Worm (Caenorhabditis elegans) whole organism, L1 larva: ENCODE measurements around the gene nop-1.
A peak's percentile ranks its signal among the peaks of the same experiment; 100 is the strongest.

Source experiments
- C04F5.9 ChIP-seq: sonication (generic microtip); optimal IDR thresholded peaks from 2 replicates; lab custom pipeline; 2016; ENCODE audit warnings: missing genetic modification characterization, missing compliant biosample characterization
- C16A3.4 ChIP-seq: fragments of 150-350 bp; optimal IDR thresholded peaks from 2 replicates; lab custom pipeline; 2014; ENCODE audit warnings: missing biosample characterization, missing genetic modification characterization
- C34B4.2 ChIP-seq: sonication (generic microtip); optimal IDR thresholded peaks from 2 replicates; lab custom pipeline; 2017; ENCODE audit warnings: mild to moderate bottlenecking, missing genetic modification characterization, missing compliant biosample characterization
- F16B12.6 ChIP-seq: fragments of 150-350 bp; optimal IDR thresholded peaks from 2 replicates; lab custom pipeline; 2014; ENCODE audit warnings: missing biosample characterization, missing genetic modification characterization
- aha-1 ChIP-seq: fragments of 150-350 bp; optimal IDR thresholded peaks from 2 replicates; lab custom pipeline; 2014; ENCODE audit warnings: missing biosample characterization, missing genetic modification characterization
- alr-1 ChIP-seq: fragments of 200-800 bp; sonication (Bioruptor generic); optimal IDR thresholded peaks from 2 replicates; lab custom pipeline; 2018; ENCODE audit warnings: borderline replicate concordance, mild to moderate bottlenecking, missing genetic modification characterization, missing compliant biosample characterization
- aly-2 ChIP-seq: fragments of 150-350 bp; optimal IDR thresholded peaks from 2 replicates; lab custom pipeline; 2014; ENCODE audit warnings: missing biosample characterization, missing genetic modification characterization
- blmp-1 ChIP-seq: fragments of 150-350 bp; optimal IDR thresholded peaks from 2 replicates; lab custom pipeline; 2014; ENCODE audit warnings: missing biosample characterization, missing genetic modification characterization
- ceh-8 ChIP-seq: fragments of 200-800 bp; sonication (Bioruptor generic); optimal IDR thresholded peaks from 2 replicates; lab custom pipeline; 2018; ENCODE audit warnings: mild to moderate bottlenecking, missing genetic modification characterization, moderate library complexity, missing compliant biosample characterization
- ceh-88 ChIP-seq: fragments of 200-800 bp; sonication (Bioruptor generic); IDR thresholded peaks from 2 replicates; pipeline ENCODE4 v1.3.6; 2022; ENCODE audit warnings: missing genetic modification characterization, missing compliant biosample characterization
- efl-3 ChIP-seq: fragments of 200-800 bp; sonication (Bioruptor generic); optimal IDR thresholded peaks from 2 replicates; lab custom pipeline; 2018; ENCODE audit warnings: mild to moderate bottlenecking, missing genetic modification characterization, missing compliant biosample characterization
- egl-13 ChIP-seq: sonication (generic microtip); optimal IDR thresholded peaks from 2 replicates; lab custom pipeline; 2016; ENCODE audit warnings: missing genotype, missing genetic modification reagents, missing genetic modification characterization, missing compliant biosample characterization
- elt-3 ChIP-seq, 6 experiments: fragments of 150-350 bp in 1 of 6; sonication (generic microtip); optimal IDR thresholded peaks; 2 replicates each; lab custom pipeline; 2017 to 2018; ENCODE audit warnings: missing biosample characterization in 6 of 6, missing genetic modification characterization in 6 of 6, inconsistent platforms in 1 of 6
- ets-5 ChIP-seq: fragments of 200-800 bp; sonication (Bioruptor generic); IDR thresholded peaks from 2 replicates; pipeline ENCODE4 v1.3.6; 2022; ENCODE audit warnings: missing genetic modification characterization, missing compliant biosample characterization
- fkh-4 ChIP-seq: sonication (generic microtip); optimal IDR thresholded peaks from 2 replicates; lab custom pipeline; 2016; ENCODE audit warnings: missing compliant biosample characterization, missing genetic modification characterization, borderline replicate concordance
- fkh-8 ChIP-seq: sonication (generic microtip); optimal IDR thresholded peaks from 2 replicates; lab custom pipeline; 2016; ENCODE audit warnings: mild to moderate bottlenecking, missing genetic modification characterization, missing compliant biosample characterization
- grh-1 ChIP-seq: fragments of 200-800 bp; sonication (Bioruptor generic); IDR thresholded peaks from 2 replicates; pipeline ENCODE4 v1.3.6; 2022; ENCODE audit warnings: missing genetic modification reagents, missing genetic modification characterization, missing compliant biosample characterization
- hlh-4 ChIP-seq: sonication (generic microtip); optimal IDR thresholded peaks from 2 replicates; lab custom pipeline; 2016; ENCODE audit warnings: mild to moderate bottlenecking, missing genetic modification characterization, missing compliant biosample characterization
- isw-1 ChIP-seq: fragments of 200-800 bp; sonication (Bioruptor generic); IDR thresholded peaks from 2 replicates; pipeline ENCODE4 v1.3.6; 2022; ENCODE audit warnings: missing genetic modification characterization, missing compliant biosample characterization
- lin-14 ChIP-seq: fragments of 200-800 bp; sonication (Bioruptor generic); optimal IDR thresholded peaks from 2 replicates; lab custom pipeline; 2018; ENCODE audit warnings: mild to moderate bottlenecking, missing genetic modification characterization, moderate library complexity, missing compliant biosample characterization
- lin-35 ChIP-seq, 2 experiments: fragments of 150-350 bp; optimal IDR thresholded peaks; 2 replicates each; lab custom pipeline; 2014; ENCODE audit warnings: missing biosample characterization in 2 of 2, missing genetic modification characterization in 2 of 2, missing genetic modification reagents in 2 of 2
- lir-3 ChIP-seq: sonication (generic microtip); optimal IDR thresholded peaks from 2 replicates; lab custom pipeline; 2016; ENCODE audit warnings: mild to moderate bottlenecking, missing genetic modification characterization, moderate library complexity, missing compliant biosample characterization; ENCODE audit not compliant: poor library complexity
- lsy-2 ChIP-seq, 2 experiments: fragments of 150-350 bp; optimal IDR thresholded peaks; 2 replicates each; lab custom pipeline; 2014; ENCODE audit warnings: missing biosample characterization in 2 of 2, missing genetic modification characterization in 2 of 2
- mab-9 ChIP-seq: fragments of 200-800 bp; sonication (Bioruptor generic); IDR thresholded peaks from 2 replicates; pipeline ENCODE4 v1.3.6; 2022; ENCODE audit warnings: missing genetic modification reagents, missing genetic modification characterization, missing compliant biosample characterization
- mep-1 ChIP-seq: fragments of 150-350 bp; optimal IDR thresholded peaks from 2 replicates; lab custom pipeline; 2014; ENCODE audit warnings: missing biosample characterization, missing genetic modification characterization
- nhr-11 ChIP-seq: fragments of 150-350 bp; optimal IDR thresholded peaks from 2 replicates; lab custom pipeline; 2014; ENCODE audit warnings: missing biosample characterization, missing genetic modification characterization
- nhr-12 ChIP-seq: sonication (generic microtip); optimal IDR thresholded peaks from 2 replicates; lab custom pipeline; 2017; ENCODE audit warnings: missing biosample characterization, missing genetic modification characterization
- nhr-19 ChIP-seq: fragments of 200-800 bp; sonication (Bioruptor generic); conservative IDR thresholded peaks from 2 replicates; pipeline ENCODE4 v1.3.6; 2022; ENCODE audit warnings: missing genetic modification characterization, missing compliant biosample characterization
- nhr-237 ChIP-seq: fragments of 150-350 bp; optimal IDR thresholded peaks from 2 replicates; lab custom pipeline; 2014; ENCODE audit warnings: missing biosample characterization, missing genetic modification characterization
- nhr-28 ChIP-seq: fragments of 150-350 bp; optimal IDR thresholded peaks from 2 replicates; lab custom pipeline; 2014; ENCODE audit warnings: missing biosample characterization, missing genetic modification characterization
- nhr-47 ChIP-seq: sonication (generic microtip); optimal IDR thresholded peaks from 2 replicates; lab custom pipeline; 2016; ENCODE audit warnings: mild to moderate bottlenecking, missing genetic modification characterization, moderate library complexity, missing compliant biosample characterization
- nhr-76 ChIP-seq: sonication (generic microtip); optimal IDR thresholded peaks from 2 replicates; lab custom pipeline; 2017; ENCODE audit warnings: missing biosample characterization, missing genetic modification characterization
- nhr-77 ChIP-seq: fragments of 150-350 bp; optimal IDR thresholded peaks from 2 replicates; lab custom pipeline; 2014; ENCODE audit warnings: missing biosample characterization, missing genetic modification characterization
- nhr-85 ChIP-seq: sonication (generic microtip); peaks from one replicate; lab custom pipeline; 2016; ENCODE audit warnings: missing genetic modification characterization, inconsistent platforms, missing compliant biosample characterization
- pag-3 ChIP-seq: sonication (generic microtip); optimal IDR thresholded peaks from 2 replicates; lab custom pipeline; 2017; ENCODE audit warnings: missing genetic modification characterization, mild to moderate bottlenecking, missing compliant biosample characterization, antibody characterized with exemption, borderline replicate concordance; ENCODE audit not compliant: insufficient read depth
- pax-3 ChIP-seq: fragments of 200-800 bp; sonication (Bioruptor generic); optimal IDR thresholded peaks from 2 replicates; lab custom pipeline; 2018; ENCODE audit warnings: mild to moderate bottlenecking, missing genetic modification characterization, moderate library complexity, missing compliant biosample characterization
- pqm-1 ChIP-seq: sonication (generic microtip); optimal IDR thresholded peaks from 3 replicates; lab custom pipeline; 2017; ENCODE audit warnings: missing biosample characterization, missing genetic modification characterization
- skn-1 ChIP-seq: fragments of 150-350 bp; optimal IDR thresholded peaks from 2 replicates; lab custom pipeline; 2014; ENCODE audit warnings: missing biosample characterization, missing genetic modification characterization
- snpc-4 ChIP-seq: fragments of 150-350 bp; optimal IDR thresholded peaks from 2 replicates; lab custom pipeline; 2014; ENCODE audit warnings: missing biosample characterization, missing genetic modification characterization
- snu-23 ChIP-seq: sonication (generic microtip); optimal IDR thresholded peaks from 2 replicates; lab custom pipeline; 2016; ENCODE audit warnings: missing genetic modification characterization, missing compliant biosample characterization
- swsn-7 ChIP-seq: sonication (generic microtip); optimal IDR thresholded peaks from 2 replicates; lab custom pipeline; 2016; ENCODE audit warnings: missing genetic modification characterization, missing compliant biosample characterization
- tbx-2 ChIP-seq: sonication (generic microtip); optimal IDR thresholded peaks from 2 replicates; lab custom pipeline; 2016; ENCODE audit warnings: missing genetic modification characterization, missing compliant biosample characterization
- tlp-1 ChIP-seq: fragments of 150-350 bp; optimal IDR thresholded peaks from 2 replicates; lab custom pipeline; 2014; ENCODE audit warnings: missing biosample characterization, missing genetic modification characterization
- unc-30 ChIP-seq: sonication (generic microtip); optimal IDR thresholded peaks from 2 replicates; lab custom pipeline; 2017; ENCODE audit warnings: missing biosample characterization, missing genetic modification characterization
- unc-62 ChIP-seq: fragments of 150-350 bp; optimal IDR thresholded peaks from 2 replicates; lab custom pipeline; 2014; ENCODE audit warnings: missing biosample characterization, missing genetic modification reagents, missing genetic modification characterization
- vab-15 ChIP-seq: sonication (generic microtip); optimal IDR thresholded peaks from 2 replicates; lab custom pipeline; 2017; ENCODE audit warnings: missing genotype, mild to moderate bottlenecking, missing genetic modification characterization, missing compliant biosample characterization
- zip-4 ChIP-seq: fragments of 200-800 bp; sonication (Bioruptor generic); optimal IDR thresholded peaks from 2 replicates; lab custom pipeline; 2018; ENCODE audit warnings: mild to moderate bottlenecking, missing genetic modification characterization, moderate library complexity, missing compliant biosample characterization
- ztf-4 ChIP-seq: fragments of 150-350 bp; optimal IDR thresholded peaks from 2 replicates; lab custom pipeline; 2014; ENCODE audit warnings: missing biosample characterization, missing genetic modification characterization

The nop-1 gene

ce11 chrIII:5948162-5948933, 10.2 kb upstream of the nop-1 start, which contains the start of the genes F25B5.6 and F25B5.3 (continued):
- TF ChIP-seq swsn-7 (tag; lab: Kevin White, UChicago) (peak; percentile 10), ceh-88 (GFP tag; lab: Robert Waterston, UW) (no peak), C34B4.2 (no peak), unc-30 (tag; lab: Kevin White, UChicago) (no peak), snpc-4 (tag; lab: Kevin White, UChicago) (peak; percentile 7), ceh-8 (GFP tag; lab: Kevin White, UChicago) (no peak), alr-1 (tag; lab: Kevin White, UChicago) (no peak), pag-3 (tag; lab: Kevin White, UChicago) (no peak), nhr-76 (no peak), F16B12.6 (tag; lab: Kevin White, UChicago) (peak; percentile 83), pqm-1 (tag; lab: Kevin White, UChicago) (no peak), nhr-28 (tag; lab: Kevin White, UChicago) (no peak), egl-13 (tag; lab: Kevin White, UChicago) (no peak), nhr-12 (tag; lab: Kevin White, UChicago) (no peak), zip-4 (GFP tag; lab: Kevin White, UChicago) (no peak), nhr-77 (tag; lab: Kevin White, UChicago) (no peak), mab-9 (GFP tag; lab: Robert Waterston, UW) (no peak), fkh-8 (peak; percentile 37), unc-62 (no peak), isw-1 (GFP tag; lab: Robert Waterston, UW) (no peak), nhr-11 (tag; lab: Kevin White, UChicago) (no peak), aly-2 (no peak), ets-5 (no peak), grh-1 (GFP tag; lab: Robert Waterston, UW) (no peak), pax-3 (no peak), lin-35 (GFP tag; optimal IDR thresholded peaks at IDR 0.05; lab: Kevin White, UChicago) (peak; percentile 8 to 53), aha-1 (no peak), efl-3 (no peak), vab-15 (tag; lab: Kevin White, UChicago) (no peak), C04F5.9 (tag; lab: Kevin White, UChicago) (no peak), fkh-4 (tag; lab: Kevin White, UChicago) (no peak), nhr-19 (GFP tag; lab: Robert Waterston, UW) (peak; percentile 98), lsy-2 (tag; optimal IDR thresholded peaks at IDR 0.05; lab: Kevin White, UChicago) (peak; percentile 36 to 50), lin-14 (peak; percentile 51), mep-1 (tag; lab: Kevin White, UChicago) (peak; percentile 61), tbx-2 (no peak)

ce11 chrIII:5948986-5949385, 9.5 kb upstream of the nop-1 start:
- TF ChIP-seq tlp-1 (tag; lab: Kevin White, UChicago) (peak; percentile 61), unc-62 (no peak)
- TF ChIP-seq, all 84 proteins: peak for 1

- no peak for TF ChIP-seq elt-3 (tag; optimal IDR thresholded peaks at IDR 0.05; lab: Kevin White, UChicago)
- TF ChIP-seq swsn-7 (tag; lab: Kevin White, UChicago): peak; percentile 37
- no peak for TF ChIP-seq hlh-4 (tag; lab: Kevin White, UChicago)
- no peak for TF ChIP-seq C16A3.4 (tag; lab: Kevin White, UChicago)
- TF ChIP-seq ztf-4 (tag; lab: Kevin White, UChicago): no peak
- TF ChIP-seq nhr-237: no peak
- TF ChIP-seq ceh-8 (GFP tag; lab: Kevin White, UChicago): no peak
- no peak for TF ChIP-seq lir-3
- TF ChIP-seq nhr-77 (tag; lab: Kevin White, UChicago): no peak
- TF ChIP-seq alr-1 (tag; lab: Kevin White, UChicago): no peak
- TF ChIP-seq nhr-28 (tag; lab: Kevin White, UChicago): no peak
- no peak for TF ChIP-seq pqm-1 (tag; lab: Kevin White, UChicago)
- TF ChIP-seq lin-14: peak; percentile 87
- TF ChIP-seq snu-23: peak; percentile 17
- TF ChIP-seq pag-3 (tag; lab: Kevin White, UChicago): no peak
- peak; percentile 34 for TF ChIP-seq nhr-47 (tag; lab: Kevin White, UChicago)
- TF ChIP-seq aly-2: no peak
- TF ChIP-seq lsy-2 (tag; optimal IDR thresholded peaks at IDR 0.05; lab: Kevin White, UChicago): peak in 1 of 2 experiments; percentile 60
- TF ChIP-seq skn-1: no peak
- no peak for TF ChIP-seq nhr-85 (tag; lab: Kevin White, UChicago)
- TF ChIP-seq tbx-2: no peak
- no peak for TF ChIP-seq F16B12.6 (tag; lab: Kevin White, UChicago)
- no peak for TF ChIP-seq efl-3
- no peak for TF ChIP-seq blmp-1 (tag; lab: Kevin White, UChicago)
Observed at ce11 chrIII:5949817-5950216, 8.7 kb upstream of the nop-1 start.
